Worm (Caenorhabditis elegans): ENCODE measurements around the gene C25E10.11.

Gene C25E10.11

DNA sequence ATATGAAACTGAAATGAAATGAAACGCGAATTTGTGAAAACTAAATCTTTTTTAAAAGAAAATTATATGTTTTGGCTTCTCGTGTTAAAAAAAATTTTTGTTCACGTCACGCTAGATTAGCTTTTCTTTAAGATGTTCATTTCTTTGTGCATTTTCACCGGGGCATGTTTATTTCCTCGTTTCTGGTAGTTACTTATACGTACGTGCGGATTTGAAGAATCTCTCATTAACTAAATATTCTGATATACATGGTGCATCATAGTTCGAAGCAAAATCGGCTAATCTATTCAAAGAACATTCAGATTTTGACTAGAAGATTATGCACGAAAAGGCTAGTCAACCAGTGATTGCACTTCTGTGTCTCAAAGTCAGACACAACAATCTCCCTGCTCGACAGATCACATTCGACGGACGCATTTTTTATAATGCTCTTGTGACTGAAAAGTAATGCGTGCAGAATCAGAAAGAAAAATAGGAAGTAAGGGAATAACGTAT is 10.9 kb downstream of the C25E10.11 start, which contains the start of gene C25E10.17:
Gene C25E10.17, minus strand, starts transcription at position 51 of the 495 bp plus-strand sequence.
- TF ChIP-seq unc-42 (tag; optimal IDR thresholded peaks at IDR 0.05) = no peak
- TF ChIP-seq dmd-4 (tag; optimal IDR thresholded peaks at IDR 0.05; ENCODE audit: borderline replicate concordance) = no peak
- no peak for TF ChIP-seq sox-2 (GFP tag; IDR thresholded peaks at IDR 0.05)
- TF ChIP-seq gmeb-2 (tag; optimal IDR thresholded peaks at IDR 0.05) = no peak
- TF ChIP-seq pat-9 (tag; optimal IDR thresholded peaks at IDR 0.05) = no peak
- TF ChIP-seq ceh-19 (GFP tag; optimal IDR thresholded peaks at IDR 0.05) = no peak
- TF ChIP-seq ceh-6 (GFP tag; optimal IDR thresholded peaks at IDR 0.05) = no peak
- no peak for TF ChIP-seq pax-1 (tag; optimal IDR thresholded peaks at IDR 0.05)
- no peak for TF ChIP-seq ceh-45 (GFP tag; IDR thresholded peaks at IDR 0.05)
- TF ChIP-seq sdc-2 (tag; optimal IDR thresholded peaks at IDR 0.05) = no peak
- no peak for TF ChIP-seq ref-2 (tag; optimal IDR thresholded peaks at IDR 0.05)
- TF ChIP-seq hlh-8 (tag; optimal IDR thresholded peaks at IDR 0.05) = no peak

- TF ChIP-seq syd-9 (tag; optimal IDR thresholded peaks at IDR 0.05) = no peak
- TF ChIP-seq ahr-1 (tag; optimal IDR thresholded peaks at IDR 0.05) = no peak
- TF ChIP-seq ets-4 (tag; optimal IDR thresholded peaks at IDR 0.05) = no peak
- TF ChIP-seq ceh-48 (tag; optimal IDR thresholded peaks at IDR 0.05) = no peak
- TF ChIP-seq tbx-7 (tag; optimal IDR thresholded peaks at IDR 0.05) = no peak
- TF ChIP-seq pha-4 (tag; optimal IDR thresholded peaks at IDR 0.05) = no peak
- TF ChIP-seq zip-5 (tag; optimal IDR thresholded peaks at IDR 0.05) = no peak
- no peak for TF ChIP-seq pat-9 (tag; optimal IDR thresholded peaks at IDR 0.05)
- TF ChIP-seq ceh-31 (tag; optimal IDR thresholded peaks at IDR 0.05) = no peak
- TF ChIP-seq nhr-232 (tag; optimal IDR thresholded peaks at IDR 0.05) = no peak
- no peak for TF ChIP-seq mec-3 (tag; optimal IDR thresholded peaks at IDR 0.05; ENCODE audit: borderline replicate concordance)
These were observed 13.7 kb downstream of the C25E10.11 start, which contains the start of gene nhr-30 for ce11 chrV:9044871-9045270. Gene nhr-30 (plus strand): TSS chrV:9045171.

DNA sequence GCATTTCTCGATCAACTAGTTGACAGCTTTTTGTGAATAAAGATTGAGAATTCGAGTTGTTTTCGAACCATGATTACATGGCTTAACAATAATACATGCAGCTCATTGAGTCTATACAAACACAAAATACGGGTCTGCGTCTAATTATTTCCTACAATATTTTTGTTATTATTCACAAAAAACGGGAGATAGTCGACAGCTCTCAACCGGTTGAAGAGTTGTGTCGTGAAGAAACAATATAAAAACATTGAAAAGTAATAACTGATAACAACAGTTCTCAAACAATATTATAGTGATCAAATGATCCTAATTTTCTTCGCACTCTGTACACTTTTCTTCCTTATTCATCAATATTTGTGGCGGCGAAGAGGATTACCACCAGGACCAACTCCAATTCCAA is 17.5 kb downstream of the C25E10.11 start, which contains the start of gene cyp-33B1:
Gene cyp-33B1, plus strand, starts transcription at position 301 of the 400 bp plus-strand sequence.
- TF ChIP-seq nfya-1 (tag; optimal IDR thresholded peaks at IDR 0.05) (no peak), zip-5 (tag; optimal IDR thresholded peaks at IDR 0.05) (no peak), hlh-6 (tag; optimal IDR thresholded peaks at IDR 0.05) (no peak), pag-3 (tag; optimal IDR thresholded peaks at IDR 0.05; ENCODE audit: borderline replicate concordance) (no peak), ceh-30 (tag; optimal IDR thresholded peaks at IDR 0.05) (no peak), pros-1 (tag; optimal IDR thresholded peaks at IDR 0.05) (no peak), dve-1 (tag; optimal IDR thresholded peaks at IDR 0.05) (no peak), fkh-10 (GFP tag; optimal IDR thresholded peaks at IDR 0.05) (no peak), ztf-16 (tag; optimal IDR thresholded peaks at IDR 0.05) (no peak), odd-2 (tag; optimal IDR thresholded peaks at IDR 0.05) (no peak), ceh-14 (tag; optimal IDR thresholded peaks at IDR 0.05) (no peak), ceh-31 (tag; optimal IDR thresholded peaks at IDR 0.05) (no peak), tbx-7 (tag; optimal IDR thresholded peaks at IDR 0.05) (no peak), madf-2 (tag; optimal IDR thresholded peaks at IDR 0.05) (no peak), elt-4 (tag; optimal IDR thresholded peaks at IDR 0.05) (no peak), hlh-13 (GFP tag; optimal IDR thresholded peaks at IDR 0.05) (no peak)

DNA sequence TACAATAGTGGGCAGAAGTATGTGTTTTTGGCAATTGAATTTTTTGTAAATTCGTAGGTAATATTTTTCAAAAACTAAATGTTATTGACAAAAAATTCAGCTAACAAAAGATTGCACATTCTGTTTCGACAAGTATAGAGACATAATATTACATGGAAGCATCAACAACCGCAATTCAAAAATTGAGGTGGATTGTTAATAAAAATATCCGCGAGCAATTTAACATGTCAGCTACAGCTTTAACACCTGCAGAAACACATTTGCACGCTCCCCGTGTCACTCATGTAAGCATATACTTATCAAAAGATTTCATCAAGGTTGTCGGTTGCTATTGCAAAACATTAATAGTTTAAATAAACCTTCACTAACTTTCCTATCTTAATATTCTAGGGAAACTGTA is 22.8 kb downstream of the C25E10.11 start, which contains the start of gene srsx-34:
Gene srsx-34, plus strand, starts transcription at position 301 of the 400 bp plus-strand sequence.
- TF ChIP-seq sox-4 (tag; optimal IDR thresholded peaks at IDR 0.05) (no peak), npax-4 (tag; optimal IDR thresholded peaks at IDR 0.05) (no peak), lim-6 (tag; optimal IDR thresholded peaks at IDR 0.05) (no peak), ahr-1 (tag; optimal IDR thresholded peaks at IDR 0.05) (no peak), tbx-2 (tag; optimal IDR thresholded peaks at IDR 0.05) (no peak), eyg-1 (tag; optimal IDR thresholded peaks at IDR 0.05) (no peak), ceh-24 (tag; optimal IDR thresholded peaks at IDR 0.05) (no peak)

Data from whole organism, late embryonic.